Fruit fly (Drosophila melanogaster) whole organism: ENCODE results near the gene CG17108.

Source experiments
- CG8478 ChIP-seq: fragments of >200 bp; optimal IDR thresholded peaks from 2 replicates; lab custom pipeline; 2018; ENCODE audit warnings: inconsistent platforms
- Dll ChIP-seq: fragments of >200 bp; optimal IDR thresholded peaks from 2 replicates; lab custom pipeline; 2017
- EcR ChIP-seq, 2 experiments: fragments of >200 bp; optimal IDR thresholded peaks; 2 replicates each; lab custom pipeline; 2017; ENCODE audit warnings: missing biosample characterization in 2 of 2, missing genetic modification characterization in 2 of 2, missing genetic modification reagents in 2 of 2
- pan ChIP-seq: fragments of >200 bp; optimal IDR thresholded peaks from 2 replicates; lab custom pipeline; 2017
- psq ChIP-seq: fragments of >200 bp; optimal IDR thresholded peaks from 2 replicates; lab custom pipeline; 2017
- usp ChIP-seq: fragments of >200 bp; optimal IDR thresholded peaks from 2 replicates; lab custom pipeline; 2017; ENCODE audit warnings: missing biosample characterization, missing genetic modification characterization, mixed read lengths

- TF ChIP-seq psq (lab: Kevin White, UChicago) = no peak
- TF ChIP-seq usp (GFP tag; lab: Kevin White, UChicago) = no peak
- no peak for TF ChIP-seq Dll (lab: Kevin White, UChicago)
- TF ChIP-seq pan (lab: Kevin White, UChicago) = no peak
- TF ChIP-seq CG8478 (lab: Kevin White, UChicago) = no peak
- TF ChIP-seq EcR (GFP tag; optimal IDR thresholded peaks at IDR 0.05; lab: Kevin White, UChicago) = no peak
Measured at dm6 chr2L:10679568-10679967, 14.3 kb downstream of the CG17108 start.
